Worm (Caenorhabditis elegans) whole organism, mixed stage, embryonic: ENCODE results near the gene rpt-3.

ENCODE experiments used
- blmp-1 ChIP-seq: fragments of 150-350 bp; optimal IDR thresholded peaks from 2 replicates; lab custom pipeline; 2014; ENCODE audit warnings: missing biosample characterization, missing genetic modification characterization
- ceh-83 ChIP-seq: fragments of 200-800 bp; sonication (Bioruptor generic); optimal IDR thresholded peaks from 2 replicates; lab custom pipeline; 2018; ENCODE audit warnings: mild to moderate bottlenecking, missing genetic modification characterization, missing compliant biosample characterization
- elt-1 ChIP-seq: sonication (generic microtip); optimal IDR thresholded peaks from 2 replicates; lab custom pipeline; 2017; ENCODE audit warnings: missing genetic modification characterization, mild to moderate bottlenecking, missing compliant biosample characterization, antibody characterized with exemption, moderate library complexity, borderline replicate concordance; ENCODE audit not compliant: insufficient read depth
- flh-1 ChIP-seq: fragments of 200-800 bp; sonication (Bioruptor generic); optimal IDR thresholded peaks from 2 replicates; lab custom pipeline; 2018; ENCODE audit warnings: mild to moderate bottlenecking, missing genetic modification characterization, moderate library complexity, missing compliant biosample characterization
- lin-13 ChIP-seq: fragments of 150-350 bp; optimal IDR thresholded peaks from 2 replicates; lab custom pipeline; 2014; ENCODE audit warnings: missing biosample characterization, missing genetic modification characterization
- mls-2 ChIP-seq: sonication (generic microtip); optimal IDR thresholded peaks from 2 replicates; lab custom pipeline; 2016; ENCODE audit warnings: mild to moderate bottlenecking, missing genetic modification characterization, moderate library complexity, missing compliant biosample characterization
- nhr-237 ChIP-seq: fragments of 150-350 bp; optimal IDR thresholded peaks from 2 replicates; lab custom pipeline; 2014; ENCODE audit warnings: missing biosample characterization, missing genetic modification characterization
- nhr-28 ChIP-seq: fragments of 150-350 bp; optimal IDR thresholded peaks from 2 replicates; lab custom pipeline; 2014; ENCODE audit warnings: missing biosample characterization, missing genetic modification characterization
- pha-4 ChIP-seq: fragments of 150-350 bp; optimal IDR thresholded peaks from 2 replicates; lab custom pipeline; 2018; ENCODE audit warnings: missing biosample characterization, missing genetic modification reagents, missing genetic modification characterization
- snpc-4 ChIP-seq: fragments of 150-350 bp; optimal IDR thresholded peaks from 2 replicates; lab custom pipeline; 2014; ENCODE audit warnings: missing biosample characterization, missing genetic modification characterization
- unc-120 ChIP-seq: sonication (generic microtip); optimal IDR thresholded peaks from 2 replicates; lab custom pipeline; 2017; ENCODE audit warnings: missing genetic modification characterization, missing compliant biosample characterization; ENCODE audit not compliant: poor library complexity, severe bottlenecking
- unc-39 ChIP-seq: fragments of 150-350 bp; optimal IDR thresholded peaks from 2 replicates; lab custom pipeline; 2014; ENCODE audit warnings: missing biosample characterization, missing genetic modification characterization
- unc-62 ChIP-seq: fragments of 150-350 bp; optimal IDR thresholded peaks from 2 replicates; lab custom pipeline; 2014; ENCODE audit warnings: missing biosample characterization, missing genetic modification reagents, missing genetic modification characterization
- ztf-11 ChIP-seq: fragments of 150-350 bp; optimal IDR thresholded peaks from 2 replicates; lab custom pipeline; 2014; ENCODE audit warnings: missing biosample characterization, missing genetic modification characterization

DNA sequence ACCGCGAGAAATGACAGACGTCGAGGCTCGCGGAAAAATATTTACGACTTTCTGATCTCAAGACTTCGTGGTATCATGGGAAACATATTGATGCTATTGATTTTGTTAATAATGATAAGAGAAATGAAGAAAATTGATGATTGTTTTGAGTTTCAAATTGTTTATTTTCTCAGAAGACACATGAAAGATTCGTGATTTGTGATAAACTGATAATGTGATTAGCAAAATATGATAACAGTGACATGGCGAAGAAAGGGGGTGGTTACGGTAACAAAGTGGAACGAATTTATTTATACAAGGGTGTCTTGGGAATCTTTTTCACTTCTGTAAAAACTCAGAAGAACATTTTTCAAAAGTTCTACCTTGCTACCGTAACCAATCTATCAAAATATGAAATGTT is 19.7 kb downstream of the rpt-3 start:
- no peak for TF ChIP-seq unc-39 (tag; lab: Kevin White, UChicago)
- TF ChIP-seq snpc-4 (tag; lab: Kevin White, UChicago): no peak
- no peak for TF ChIP-seq unc-62
- TF ChIP-seq ceh-83 (GFP tag; lab: Kevin White, UChicago): no peak
- no peak for TF ChIP-seq nhr-237 (tag; lab: Kevin White, UChicago)
- TF ChIP-seq pha-4 (tag; lab: Kevin White, UChicago): no peak
- TF ChIP-seq ztf-11 (tag; lab: Kevin White, UChicago): no peak
- no peak for TF ChIP-seq unc-120
- no peak for TF ChIP-seq elt-1 (tag; lab: Kevin White, UChicago)
- TF ChIP-seq flh-1 (GFP tag; lab: Kevin White, UChicago): no peak
- no peak for TF ChIP-seq nhr-28
- no peak for TF ChIP-seq lin-13 (tag; lab: Kevin White, UChicago)
- no peak for TF ChIP-seq mls-2 (tag; lab: Kevin White, UChicago)
- TF ChIP-seq blmp-1 (tag; lab: Kevin White, UChicago): no peak
